Fruit fly (Drosophila melanogaster) Kc167 (cell line): ENCODE results near the gene Taf10b.

ENCODE experiments used
- Myc ChIP-seq: fragments of >200 bp; optimal IDR thresholded peaks from 2 replicates; lab custom pipeline; 2017; ENCODE audit warnings: missing external identifiers
- Sin3A ChIP-seq: fragments of >200 bp; optimal IDR thresholded peaks from 2 replicates; lab custom pipeline; 2018; ENCODE audit warnings: missing external identifiers
- h ChIP-seq: fragments of >200 bp; optimal IDR thresholded peaks from 3 replicates; lab custom pipeline; 2018; ENCODE audit warnings: missing external identifiers
- psq ChIP-seq: fragments of >200 bp; optimal IDR thresholded peaks from 2 replicates; lab custom pipeline; 2017; ENCODE audit warnings: missing external identifiers

DNA sequence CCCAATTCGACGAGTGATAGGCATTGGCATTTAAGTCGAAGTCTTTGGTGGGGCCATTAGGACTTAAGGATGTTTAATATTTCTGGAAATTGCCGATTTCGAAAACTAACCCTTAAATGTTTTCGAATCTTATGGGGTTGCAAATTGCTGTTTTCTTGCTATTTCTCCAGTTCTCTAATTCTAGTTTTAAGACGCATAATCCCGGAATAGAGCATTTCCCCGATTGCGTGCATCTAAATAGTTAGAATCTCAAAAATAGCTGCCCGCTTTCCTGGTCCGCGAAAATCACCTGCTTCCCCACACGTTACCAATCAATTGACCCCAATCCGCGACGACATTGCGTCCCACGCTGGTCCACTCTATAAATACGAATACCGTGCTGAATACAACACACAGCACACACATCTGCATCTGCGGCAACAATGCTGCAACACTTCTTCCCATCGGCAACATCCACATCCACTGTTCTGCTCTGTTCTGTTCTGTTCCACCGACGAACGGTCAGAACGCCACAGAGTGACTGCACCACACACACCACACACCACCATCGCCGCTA is 15.7 kb downstream of the Taf10b start, which contains the start of gene Bacc:
- TF ChIP-seq Myc (lab: Kevin White, UChicago) (no peak), h (lab: Kevin White, UChicago) (no peak), psq (lab: Kevin White, UChicago) (no peak), Sin3A (no peak)
